Fruit fly (Drosophila melanogaster) whole organism, embryonic: ENCODE measurements around the gene CG8100.

ENCODE experiments used
- Antp ChIP-seq: fragments of 200-800 bp; sonication (Bioruptor generic); optimal IDR thresholded peaks from 3 replicates; lab custom pipeline; 2016; ENCODE audit warnings: missing biosample characterization, missing genetic modification characterization
- CG10321 ChIP-seq: fragments of 200-800 bp; sonication (Bioruptor generic); IDR thresholded peaks from 2 replicates; pipeline ENCODE4 v1.3.6; 2022; ENCODE audit warnings: missing biosample characterization, missing genetic modification characterization
- CG1233 ChIP-seq: fragments of 200-800 bp; sonication (Bioruptor generic); optimal IDR thresholded peaks from 4 replicates; lab custom pipeline; 2018; ENCODE audit warnings: missing biosample characterization, mild to moderate bottlenecking, missing genetic modification characterization
- CG12942 ChIP-seq: fragments of 200-800 bp; sonication (Bioruptor generic); optimal IDR thresholded peaks from 3 replicates; lab custom pipeline; 2016; ENCODE audit warnings: missing biosample characterization, missing genetic modification characterization
- CG14014 ChIP-seq: fragments of 200-800 bp; sonication (Bioruptor generic); IDR thresholded peaks from 2 replicates; pipeline ENCODE4 v1.3.6; 2022; ENCODE audit warnings: missing biosample characterization, missing genetic modification characterization
- CG14667 ChIP-seq: fragments of 200-800 bp; sonication (Bioruptor generic); IDR thresholded peaks from 2 replicates; pipeline ENCODE4 v1.3.6; 2022; ENCODE audit warnings: missing biosample characterization, missing genetic modification characterization
- CG18476 ChIP-seq: fragments of 200-800 bp; sonication (Bioruptor generic); optimal IDR thresholded peaks from 2 replicates; lab custom pipeline; 2016; ENCODE audit warnings: missing biosample characterization, mild to moderate bottlenecking, missing genetic modification characterization
- CG2120 ChIP-seq: fragments of 200-800 bp; sonication (Bioruptor generic); optimal IDR thresholded peaks from 3 replicates; lab custom pipeline; 2016; ENCODE audit warnings: missing biosample characterization, missing genetic modification characterization
- CG31388 ChIP-seq: fragments of 200-800 bp; sonication (Bioruptor generic); optimal IDR thresholded peaks from 2 replicates; lab custom pipeline; 2016; ENCODE audit warnings: missing biosample characterization, missing genetic modification characterization
- CG31441 ChIP-seq: fragments of 200-800 bp; sonication (Bioruptor generic); IDR thresholded peaks from 2 replicates; pipeline ENCODE4 v1.3.6; 2022; ENCODE audit warnings: missing biosample characterization, missing genetic modification characterization
- CG32772 ChIP-seq: fragments of 200-800 bp; sonication (Bioruptor generic); IDR thresholded peaks from 2 replicates; pipeline ENCODE4 v1.3.6; 2022; ENCODE audit warnings: missing biosample characterization, missing genetic modification characterization
- CG3407 ChIP-seq: fragments of 200-800 bp; sonication (Bioruptor generic); optimal IDR thresholded peaks from 2 replicates; lab custom pipeline; 2018; ENCODE audit warnings: missing biosample characterization, mild to moderate bottlenecking, missing genetic modification characterization
- CG4707 ChIP-seq: fragments of 200-800 bp; sonication (Bioruptor generic); optimal IDR thresholded peaks from 2 replicates; lab custom pipeline; 2018; ENCODE audit warnings: missing biosample characterization, mild to moderate bottlenecking, missing genetic modification characterization, moderate library complexity
- CG6175 ChIP-seq: fragments of 200-800 bp; sonication (Bioruptor generic); IDR thresholded peaks from 3 replicates; pipeline ENCODE4 v1.3.6; 2022; ENCODE audit warnings: missing biosample characterization, missing genetic modification characterization
- CG6813 ChIP-seq: fragments of 200-800 bp; sonication (Bioruptor generic); optimal IDR thresholded peaks from 2 replicates; lab custom pipeline; 2017; ENCODE audit warnings: missing biosample characterization, missing genetic modification characterization, mild to moderate bottlenecking, moderate library complexity, missing genetic modification reagents
- CG8359 ChIP-seq: fragments of 200-800 bp; sonication (Bioruptor generic); optimal IDR thresholded peaks from 2 replicates; lab custom pipeline; 2017; ENCODE audit warnings: missing biosample characterization, mild to moderate bottlenecking, missing genetic modification characterization, borderline replicate concordance
- CG8944 ChIP-seq: fragments of 200-800 bp; sonication (Bioruptor generic); optimal IDR thresholded peaks from 3 replicates; lab custom pipeline; 2016; ENCODE audit warnings: missing biosample characterization, missing genetic modification characterization
- CG9727 ChIP-seq: fragments of 200-800 bp; sonication (Bioruptor generic); optimal IDR thresholded peaks from 3 replicates; lab custom pipeline; 2017; ENCODE audit warnings: missing biosample characterization, mild to moderate bottlenecking, missing genetic modification characterization
- CG9817 ChIP-seq: fragments of 200-800 bp; sonication (Bioruptor generic); optimal IDR thresholded peaks from 2 replicates; lab custom pipeline; 2018; ENCODE audit warnings: missing biosample characterization, mild to moderate bottlenecking, missing genetic modification characterization, moderate library complexity
- Dek ChIP-seq: fragments of 200-800 bp; sonication (Bioruptor generic); optimal IDR thresholded peaks from 3 replicates; lab custom pipeline; 2019; ENCODE audit warnings: missing biosample characterization, mild to moderate bottlenecking, missing genetic modification characterization, moderate library complexity
- Dip2 ChIP-seq: fragments of 200-800 bp; sonication (Bioruptor generic); IDR thresholded peaks from 2 replicates; pipeline ENCODE4 v1.3.6; 2022; ENCODE audit warnings: missing biosample characterization, missing genetic modification characterization
- E2f2 ChIP-seq: fragments of 200-800 bp; sonication (Bioruptor generic); IDR thresholded peaks from 2 replicates; pipeline ENCODE4 v1.3.6; 2022; ENCODE audit warnings: missing biosample characterization, missing genetic modification characterization
- Hand ChIP-seq: fragments of 200-800 bp; sonication (Bioruptor generic); optimal IDR thresholded peaks from 2 replicates; lab custom pipeline; 2017; ENCODE audit warnings: mild to moderate bottlenecking, missing biosample characterization, missing genetic modification reagents, missing genetic modification characterization
- Jarid2 ChIP-seq: fragments of 200-800 bp; sonication (Bioruptor generic); optimal IDR thresholded peaks from 3 replicates; lab custom pipeline; 2017; ENCODE audit warnings: mild to moderate bottlenecking, missing biosample characterization, missing genetic modification reagents, missing genetic modification characterization
- Optix ChIP-seq: fragments of 200-800 bp; sonication (Bioruptor generic); IDR thresholded peaks from 3 replicates; pipeline ENCODE4 v1.3.6; 2022; ENCODE audit warnings: missing biosample characterization, missing genetic modification characterization
- Six4 ChIP-seq: fragments of 200-800 bp; sonication (Bioruptor generic); optimal IDR thresholded peaks from 2 replicates; lab custom pipeline; 2016; ENCODE audit warnings: missing biosample characterization, missing genetic modification characterization
- Sox100B ChIP-seq: fragments of 200-800 bp; sonication (Bioruptor generic); optimal IDR thresholded peaks from 3 replicates; lab custom pipeline; 2018; ENCODE audit warnings: missing biosample characterization, mild to moderate bottlenecking, missing genetic modification characterization
- Spps ChIP-seq: fragments of 200-800 bp; sonication (Bioruptor generic); optimal IDR thresholded peaks from 2 replicates; lab custom pipeline; 2018; ENCODE audit warnings: missing biosample characterization, mild to moderate bottlenecking, missing genetic modification characterization
- Sry-δ ChIP-seq: fragments of 200-800 bp; sonication (Bioruptor generic); optimal IDR thresholded peaks from 2 replicates; lab custom pipeline; 2016; ENCODE audit warnings: missing biosample characterization, missing genetic modification characterization
- ac ChIP-seq: fragments of 200-800 bp; sonication (Bioruptor generic); optimal IDR thresholded peaks from 3 replicates; lab custom pipeline; 2017; ENCODE audit warnings: missing biosample characterization, mild to moderate bottlenecking, missing genetic modification characterization
- amos ChIP-seq: fragments of 200-800 bp; sonication (Bioruptor generic); IDR thresholded peaks from 2 replicates; pipeline ENCODE4 v1.3.6; 2022; ENCODE audit warnings: missing biosample characterization, missing genetic modification characterization; ENCODE audit not compliant: partially characterized antibody
- btn ChIP-seq: fragments of 200-800 bp; sonication (Bioruptor generic); optimal IDR thresholded peaks from 2 replicates; lab custom pipeline; 2016; ENCODE audit warnings: missing biosample characterization, missing genetic modification characterization
- cad ChIP-seq: fragments of >200 bp; optimal IDR thresholded peaks from 2 replicates; lab custom pipeline; 2017; ENCODE audit warnings: missing biosample characterization, missing genetic modification characterization
- crc ChIP-seq: fragments of 200-800 bp; sonication (Bioruptor generic); optimal IDR thresholded peaks from 2 replicates; lab custom pipeline; 2016; ENCODE audit warnings: missing biosample characterization, missing genetic modification characterization
- dati ChIP-seq: fragments of 200-800 bp; sonication (Bioruptor generic); IDR thresholded peaks from 2 replicates; pipeline ENCODE4 v1.3.6; 2022; ENCODE audit warnings: missing biosample characterization, missing genetic modification characterization
- dmrt99B ChIP-seq: fragments of 200-800 bp; sonication (Bioruptor generic); optimal IDR thresholded peaks from 2 replicates; lab custom pipeline; 2018; ENCODE audit warnings: missing biosample characterization, mild to moderate bottlenecking, missing genetic modification characterization, moderate library complexity
- ftz-f1 ChIP-seq: fragments of 200-800 bp; sonication (Bioruptor generic); optimal IDR thresholded peaks from 2 replicates; lab custom pipeline; 2016; ENCODE audit warnings: missing biosample characterization, missing genetic modification characterization
- fu2 ChIP-seq: fragments of 200-800 bp; sonication (Bioruptor generic); optimal IDR thresholded peaks from 2 replicates; lab custom pipeline; 2016; ENCODE audit warnings: missing biosample characterization, missing genetic modification characterization
- gce ChIP-seq: fragments of 200-800 bp; sonication (Bioruptor generic); IDR thresholded peaks from 3 replicates; pipeline ENCODE4 v1.3.6; 2022; ENCODE audit warnings: missing biosample characterization, missing genetic modification characterization
- grn ChIP-seq: fragments of 200-800 bp; sonication (Bioruptor generic); optimal IDR thresholded peaks from 3 replicates; lab custom pipeline; 2017; ENCODE audit warnings: missing biosample characterization, missing genetic modification characterization
- ken ChIP-seq: fragments of 200-800 bp; sonication (Bioruptor generic); IDR thresholded peaks from 3 replicates; pipeline ENCODE4 v1.3.6; 2022; ENCODE audit warnings: missing biosample characterization, missing genetic modification characterization
- lmd ChIP-seq: fragments of 200-800 bp; sonication (Bioruptor generic); IDR thresholded peaks from 2 replicates; pipeline ENCODE4 v1.3.6; 2022; ENCODE audit warnings: missing biosample characterization, missing genetic modification characterization
- pan ChIP-seq, 4 experiments: fragments of >200 bp in 3 of 4; fragments of 200-800 bp in 1 of 4; sonication (Bioruptor generic) in 1 of 4; optimal IDR thresholded peaks in 3 of 4; IDR thresholded peaks in 1 of 4; 2 replicates each; pipeline versions ENCODE4 v1.3.6 to Lab custom; 2017 to 2022; ENCODE audit warnings: missing biosample characterization in 2 of 4, missing genetic modification characterization in 2 of 4, mixed read lengths in 1 of 4
- peb ChIP-seq: fragments of 200-800 bp; sonication (Bioruptor generic); IDR thresholded peaks from 2 replicates; pipeline ENCODE4 v1.3.6; 2022; ENCODE audit warnings: missing biosample characterization, missing genetic modification characterization
- rib ChIP-seq: fragments of 200-800 bp; sonication (Bioruptor generic); IDR thresholded peaks from 2 replicates; pipeline ENCODE4 v1.3.6; 2022; ENCODE audit warnings: missing biosample characterization, missing genetic modification characterization
- sc ChIP-seq, 3 experiments: fragments of >200 bp in 2 of 3; fragments of 200-800 bp in 1 of 3; sonication (Bioruptor generic) in 1 of 3; optimal IDR thresholded peaks; 2 replicates in 2 of 3; 3 replicates in 1 of 3; lab custom pipeline; 2017; ENCODE audit warnings: mild to moderate bottlenecking in 1 of 3, missing biosample characterization in 1 of 3, missing genetic modification characterization in 1 of 3, missing genetic modification reagents in 1 of 3
- sqz ChIP-seq: fragments of 200-800 bp; sonication (Bioruptor generic); optimal IDR thresholded peaks from 3 replicates; lab custom pipeline; 2018; ENCODE audit warnings: missing biosample characterization, mild to moderate bottlenecking, missing genetic modification characterization
- tap ChIP-seq: fragments of 200-800 bp; optimal IDR thresholded peaks from 3 replicates; lab custom pipeline; 2019; ENCODE audit warnings: missing biosample characterization, mild to moderate bottlenecking, missing genetic modification characterization, moderate library complexity
- tna ChIP-seq: fragments of 200-800 bp; sonication (Bioruptor generic); IDR thresholded peaks from 2 replicates; pipeline ENCODE4 v1.3.6; 2022; ENCODE audit warnings: missing biosample characterization, missing genetic modification characterization; ENCODE audit not compliant: partially characterized antibody
- twi ChIP-seq: fragments of 200-800 bp; optimal IDR thresholded peaks from 2 replicates; lab custom pipeline; 2019; ENCODE audit warnings: missing biosample characterization, mild to moderate bottlenecking, missing genetic modification characterization, moderate library complexity
- yki ChIP-seq: fragments of >200 bp; optimal IDR thresholded peaks from 3 replicates; lab custom pipeline; 2018
- zfh1 ChIP-seq: fragments of 200-800 bp; sonication (Bioruptor generic); IDR thresholded peaks from 3 replicates; pipeline ENCODE4 v1.3.6; 2022; ENCODE audit warnings: missing biosample characterization, missing genetic modification characterization

Gene CG8100

DNA sequence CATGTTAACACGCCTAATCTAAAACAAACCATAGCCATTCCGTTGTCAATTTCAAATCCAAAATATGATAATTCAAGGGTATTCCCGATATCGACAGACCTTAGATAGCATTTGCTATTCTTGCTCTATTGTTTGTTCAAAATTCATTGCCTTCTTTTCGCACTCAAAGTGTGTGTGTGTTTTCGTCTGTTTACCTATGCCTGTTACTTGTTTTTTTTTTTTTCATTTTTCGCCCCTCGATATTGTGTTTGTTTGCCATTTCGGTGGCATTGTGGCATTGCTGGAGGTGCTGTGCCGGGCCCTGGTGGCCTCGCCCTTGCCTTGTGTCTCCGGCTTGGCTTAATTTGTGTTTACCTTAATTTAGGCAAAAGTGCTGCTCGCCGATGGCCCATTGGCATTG, 26.6 kb upstream of the CG8100 start (continued):
- TF ChIP-seq CG31388 (no peak), CG14014 (no peak), CG4707 (GFP tag; lab: Kevin White, UChicago) (no peak), ac (GFP tag; lab: Kevin White, UChicago) (no peak), pan (optimal IDR thresholded peaks at IDR 0.05; lab: Kevin White, UChicago) (no peak), pan (GFP tag; optimal IDR thresholded peaks at IDR 0.05 in 1 of 2, IDR thresholded peaks at IDR 0.05 in 1 of 2) (no peak), CG12942 (no peak), CG32772 (GFP tag; lab: Robert Waterston, UW) (peak; percentile 7; the same call in 1 of the 2 replicates), fu2 (GFP tag; lab: Kevin White, UChicago) (no peak), Dek (tag; lab: Kevin White, UChicago) (no peak), CG6813 (GFP tag; lab: Kevin White, UChicago) (no peak), Six4 (GFP tag; lab: Kevin White, UChicago) (no peak), ken (GFP tag; lab: Robert Waterston, UW) (0 out of 3 replicates have a peak, but pooled peaks have one; percentile 38), rib (GFP tag; lab: Robert Waterston, UW) (peak; percentile 71; the same call in 1 of the 2 replicates), crc (GFP tag; lab: Kevin White, UChicago) (no peak), ftz-f1 (GFP tag; lab: Kevin White, UChicago) (peak; percentile 56), Optix (GFP tag; lab: Robert Waterston, UW) (no peak), tna (no peak), CG3407 (GFP tag; lab: Kevin White, UChicago) (no peak), sc (optimal IDR thresholded peaks at IDR 0.05; lab: Kevin White, UChicago) (no peak), sc (GFP tag; optimal IDR thresholded peaks at IDR 0.05; lab: Kevin White, UChicago) (no peak), yki (lab: Kevin White, UChicago) (no peak), amos (no peak), CG8359 (GFP tag; lab: Kevin White, UChicago) (no peak), CG10321 (GFP tag; lab: Robert Waterston, UW) (no peak), CG14667 (GFP tag; lab: Robert Waterston, UW) (no peak), twi (tag; lab: Kevin White, UChicago) (no peak), CG9727 (GFP tag; lab: Kevin White, UChicago) (no peak), peb (no peak), dmrt99B (tag; lab: Kevin White, UChicago) (no peak), gce (GFP tag; lab: Robert Waterston, UW) (no peak), grn (GFP tag; lab: Kevin White, UChicago) (no peak), CG18476 (GFP tag; lab: Kevin White, UChicago) (no peak), E2f2 (GFP tag; lab: Robert Waterston, UW) (no peak), tap (tag; lab: Kevin White, UChicago) (no peak), Sry-δ (no peak), Jarid2 (GFP tag; lab: Kevin White, UChicago) (no peak), CG8944 (no peak), Sox100B (GFP tag; lab: Kevin White, UChicago) (no peak), CG31441 (no peak), Spps (tag; lab: Kevin White, UChicago) (no peak), Antp (GFP tag; lab: Kevin White, UChicago) (no peak), Hand (GFP tag; lab: Kevin White, UChicago) (no peak), lmd (GFP tag; lab: Robert Waterston, UW) (no peak), CG2120 (no peak), CG9817 (tag; lab: Kevin White, UChicago) (no peak), CG1233 (GFP tag; lab: Kevin White, UChicago) (no peak), sqz (GFP tag; lab: Kevin White, UChicago) (no peak), CG6175 (GFP tag; lab: Robert Waterston, UW) (peak; percentile 61; the same call in 2 of the 3 replicates), dati (GFP tag; lab: Robert Waterston, UW) (no peak), Dip2 (GFP tag; lab: Robert Waterston, UW) (no peak), cad (GFP tag; lab: Kevin White, UChicago) (no peak), zfh1 (GFP tag; lab: Robert Waterston, UW) (no peak), btn (GFP tag; lab: Kevin White, UChicago) (no peak)
